Fruit fly (Drosophila melanogaster) whole organism, embryonic: Measurements from ENCODE around the gene Neu2.
A peak's percentile ranks its signal among the peaks of the same experiment; 100 is the strongest.

Experiments
- Abd-B ChIP-seq: fragments of 200-800 bp; sonication (Bioruptor generic); optimal IDR thresholded peaks from 2 replicates; lab custom pipeline; 2018; ENCODE audit warnings: missing biosample characterization, mild to moderate bottlenecking, missing genetic modification characterization, moderate library complexity
- Ada2b ChIP-seq: fragments of 200-800 bp; sonication (Bioruptor generic); IDR thresholded peaks from 2 replicates; pipeline ENCODE4 v1.3.6; 2022; ENCODE audit warnings: missing biosample characterization, missing genetic modification characterization
- Atf-2 ChIP-seq: fragments of 200-800 bp; sonication (Bioruptor generic); optimal IDR thresholded peaks from 2 replicates; lab custom pipeline; 2016; ENCODE audit warnings: missing biosample characterization, missing genetic modification characterization
- Awh ChIP-seq: fragments of 200-800 bp; sonication (Bioruptor generic); IDR thresholded peaks from 2 replicates; pipeline ENCODE4, ENCODE4 v1.3.6; 2022; ENCODE audit warnings: missing biosample characterization, missing genetic modification characterization
- BtbVII ChIP-seq: fragments of 200-800 bp; sonication (Bioruptor generic); optimal IDR thresholded peaks from 3 replicates; lab custom pipeline; 2017; ENCODE audit warnings: missing biosample characterization, mild to moderate bottlenecking, missing genetic modification characterization
- CG11093 ChIP-seq: fragments of 200-800 bp; sonication (Bioruptor generic); IDR thresholded peaks from 3 replicates; pipeline ENCODE4 v1.3.6; 2022; ENCODE audit warnings: missing biosample characterization, missing genetic modification characterization
- CG12219 ChIP-seq: fragments of 200-800 bp; sonication (Bioruptor generic); optimal IDR thresholded peaks from 3 replicates; lab custom pipeline; 2018; ENCODE audit warnings: missing biosample characterization, mild to moderate bottlenecking, missing genetic modification characterization
- CG12236 ChIP-seq: fragments of 200-800 bp; sonication (Bioruptor generic); optimal IDR thresholded peaks from 2 replicates; lab custom pipeline; 2016; ENCODE audit warnings: missing biosample characterization, missing genetic modification characterization
- CG12391 ChIP-seq: fragments of 200-800 bp; sonication (Bioruptor generic); optimal IDR thresholded peaks from 3 replicates; lab custom pipeline; 2018; ENCODE audit warnings: missing biosample characterization, mild to moderate bottlenecking, missing genetic modification characterization, moderate library complexity
- CG12659 ChIP-seq: fragments of 200-800 bp; sonication (Bioruptor generic); optimal IDR thresholded peaks from 3 replicates; lab custom pipeline; 2017; ENCODE audit warnings: mild to moderate bottlenecking, missing biosample characterization, missing genetic modification reagents, missing genetic modification characterization
- CG13296 ChIP-seq: fragments of 200-800 bp; sonication (Bioruptor generic); optimal IDR thresholded peaks from 3 replicates; lab custom pipeline; 2018; ENCODE audit warnings: missing biosample characterization, mild to moderate bottlenecking, missing genetic modification characterization
- CG13894 ChIP-seq: fragments of 200-800 bp; sonication (Bioruptor generic); optimal IDR thresholded peaks from 3 replicates; lab custom pipeline; 2018; ENCODE audit warnings: missing biosample characterization, mild to moderate bottlenecking, missing genetic modification characterization, moderate library complexity
- CG15514 ChIP-seq: fragments of 200-800 bp; sonication (Bioruptor generic); optimal IDR thresholded peaks from 3 replicates; lab custom pipeline; 2017; ENCODE audit warnings: missing biosample characterization, missing genetic modification characterization, mild to moderate bottlenecking, moderate library complexity, missing genetic modification reagents
- CG1603 ChIP-seq: fragments of 200-800 bp; sonication (Bioruptor generic); optimal IDR thresholded peaks from 2 replicates; lab custom pipeline; 2019; ENCODE audit warnings: missing biosample characterization, mild to moderate bottlenecking, missing genetic modification characterization, moderate library complexity
- CG18599 ChIP-seq: fragments of 200-800 bp; sonication (Bioruptor generic); optimal IDR thresholded peaks from 3 replicates; lab custom pipeline; 2017; ENCODE audit warnings: missing biosample characterization, missing genetic modification characterization, mild to moderate bottlenecking, moderate library complexity, missing genetic modification reagents
- CG3163 ChIP-seq: fragments of 200-800 bp; sonication (Bioruptor generic); optimal IDR thresholded peaks from 3 replicates; lab custom pipeline; 2016; ENCODE audit warnings: missing biosample characterization, missing genetic modification characterization
- CG4424 ChIP-seq: fragments of 200-800 bp; sonication (Bioruptor generic); optimal IDR thresholded peaks from 3 replicates; lab custom pipeline; 2016; ENCODE audit warnings: missing biosample characterization, missing genetic modification characterization
- CG5245 ChIP-seq: fragments of 200-800 bp; sonication (Bioruptor generic); optimal IDR thresholded peaks from 3 replicates; lab custom pipeline; 2016; ENCODE audit warnings: missing biosample characterization, missing genetic modification characterization
- CG6254 ChIP-seq: fragments of 200-800 bp; sonication (Bioruptor generic); optimal IDR thresholded peaks from 3 replicates; lab custom pipeline; 2017; ENCODE audit warnings: mild to moderate bottlenecking, missing biosample characterization, missing genetic modification reagents, missing genetic modification characterization
- CG6791 ChIP-seq: fragments of 200-800 bp; sonication (Bioruptor generic); IDR thresholded peaks from 3 replicates; pipeline ENCODE4 v1.3.6; 2022; ENCODE audit warnings: missing biosample characterization, missing genetic modification characterization; ENCODE audit not compliant: partially characterized antibody
- CG8290 ChIP-seq, 3 experiments: fragments of 200-800 bp; sonication (Bioruptor generic); optimal IDR thresholded peaks; 2 replicates each; lab custom pipeline; 2016 to 2019; ENCODE audit warnings: missing biosample characterization in 3 of 3, missing genetic modification characterization in 3 of 3, mild to moderate bottlenecking in 2 of 3, moderate library complexity in 1 of 3
- Chrac-16 ChIP-seq: fragments of 200-800 bp; sonication (Bioruptor generic); optimal IDR thresholded peaks from 3 replicates; lab custom pipeline; 2016; ENCODE audit warnings: missing biosample characterization, missing genetic modification characterization
- Doc2 ChIP-seq: fragments of 200-800 bp; sonication (Bioruptor generic); IDR thresholded peaks from 2 replicates; pipeline ENCODE4 v1.3.6; 2022; ENCODE audit warnings: missing biosample characterization, missing genetic modification characterization
- Fer1 ChIP-seq: fragments of 200-800 bp; sonication (Bioruptor generic); optimal IDR thresholded peaks from 2 replicates; lab custom pipeline; 2017; ENCODE audit warnings: missing biosample characterization, mild to moderate bottlenecking, missing genetic modification characterization
- HLH54F ChIP-seq: fragments of 200-800 bp; sonication (Bioruptor generic); optimal IDR thresholded peaks from 3 replicates; lab custom pipeline; 2016; ENCODE audit warnings: missing biosample characterization, missing genetic modification characterization
- Hand ChIP-seq: fragments of 200-800 bp; sonication (Bioruptor generic); optimal IDR thresholded peaks from 2 replicates; lab custom pipeline; 2017; ENCODE audit warnings: mild to moderate bottlenecking, missing biosample characterization, missing genetic modification reagents, missing genetic modification characterization
- Nf-YC ChIP-seq: fragments of 200-800 bp; optimal IDR thresholded peaks from 3 replicates; lab custom pipeline; 2019; ENCODE audit warnings: missing biosample characterization, mild to moderate bottlenecking, missing genetic modification characterization, moderate library complexity
- Pdp1 ChIP-seq, 2 experiments: fragments of 200-800 bp; sonication (Bioruptor generic); optimal IDR thresholded peaks; 3 replicates each; lab custom pipeline; 2016; ENCODE audit warnings: missing biosample characterization in 2 of 2, missing genetic modification characterization in 2 of 2, mild to moderate bottlenecking in 1 of 2, moderate library complexity in 1 of 2
- Rx ChIP-seq: fragments of 200-800 bp; sonication (Bioruptor generic); IDR thresholded peaks from 2 replicates; pipeline ENCODE4 v1.3.6; 2022; ENCODE audit warnings: missing biosample characterization, missing genetic modification characterization
- Ssrp ChIP-seq: fragments of 200-800 bp; sonication (Bioruptor generic); optimal IDR thresholded peaks from 2 replicates; lab custom pipeline; 2018; ENCODE audit warnings: missing biosample characterization, mild to moderate bottlenecking, missing genetic modification characterization, moderate library complexity
- Xbp1 ChIP-seq: fragments of 200-800 bp; sonication (Bioruptor generic); optimal IDR thresholded peaks from 3 replicates; lab custom pipeline; 2016; ENCODE audit warnings: missing biosample characterization, mild to moderate bottlenecking, missing genetic modification characterization
- caup ChIP-seq: fragments of 200-800 bp; sonication (Bioruptor generic); optimal IDR thresholded peaks from 3 replicates; lab custom pipeline; 2017; ENCODE audit warnings: missing biosample characterization, mild to moderate bottlenecking, missing genetic modification characterization, moderate library complexity; ENCODE audit not compliant: severe bottlenecking
- chn ChIP-seq: fragments of 200-800 bp; sonication (Bioruptor generic); optimal IDR thresholded peaks from 2 replicates; lab custom pipeline; 2016; ENCODE audit warnings: missing biosample characterization, missing genetic modification characterization
- crp ChIP-seq, 2 experiments: fragments of 200-800 bp; sonication (Bioruptor generic); optimal IDR thresholded peaks; 2 replicates in 1 of 2; 3 replicates in 1 of 2; lab custom pipeline; 2017; ENCODE audit warnings: missing biosample characterization in 2 of 2, missing genetic modification characterization in 2 of 2, mild to moderate bottlenecking in 1 of 2, moderate library complexity in 1 of 2
- exex ChIP-seq: fragments of 200-800 bp; sonication (Bioruptor generic); optimal IDR thresholded peaks from 4 replicates; lab custom pipeline; 2018; ENCODE audit warnings: missing biosample characterization, mild to moderate bottlenecking, missing genetic modification characterization, moderate library complexity
- fd96Cb ChIP-seq: fragments of 200-800 bp; sonication (Bioruptor generic); optimal IDR thresholded peaks from 2 replicates; lab custom pipeline; 2018; ENCODE audit warnings: missing biosample characterization, mild to moderate bottlenecking, missing genetic modification characterization, moderate library complexity
- fu2 ChIP-seq: fragments of 200-800 bp; sonication (Bioruptor generic); optimal IDR thresholded peaks from 2 replicates; lab custom pipeline; 2016; ENCODE audit warnings: missing biosample characterization, missing genetic modification characterization
- gcm2 ChIP-seq: fragments of 200-800 bp; sonication (Bioruptor generic); optimal IDR thresholded peaks from 2 replicates; lab custom pipeline; 2016; ENCODE audit warnings: missing biosample characterization, missing genetic modification characterization
- gro ChIP-seq: fragments of 200-800 bp; sonication (Bioruptor generic); optimal IDR thresholded peaks from 2 replicates; lab custom pipeline; 2016; ENCODE audit warnings: missing biosample characterization, missing genetic modification characterization
- hth ChIP-seq: fragments of >200 bp; optimal IDR thresholded peaks from 2 replicates; lab custom pipeline; 2017; ENCODE audit warnings: inconsistent platforms
- lab ChIP-seq: fragments of 200-800 bp; sonication (Bioruptor generic); optimal IDR thresholded peaks from 3 replicates; lab custom pipeline; 2017; ENCODE audit warnings: missing biosample characterization, missing genetic modification characterization, mild to moderate bottlenecking, moderate library complexity, missing genetic modification reagents
- nom ChIP-seq: fragments of 200-800 bp; sonication (Bioruptor generic); optimal IDR thresholded peaks from 2 replicates; lab custom pipeline; 2017; ENCODE audit warnings: missing biosample characterization, missing genetic modification characterization, mild to moderate bottlenecking, moderate library complexity, missing genetic modification reagents
- otp ChIP-seq: fragments of 200-800 bp; sonication (Bioruptor generic); IDR thresholded peaks from 3 replicates; pipeline ENCODE4, ENCODE4 v1.3.6; 2022; ENCODE audit warnings: missing biosample characterization, missing genetic modification characterization
- peb ChIP-seq: fragments of 200-800 bp; sonication (Bioruptor generic); IDR thresholded peaks from 2 replicates; pipeline ENCODE4 v1.3.6; 2022; ENCODE audit warnings: missing biosample characterization, missing genetic modification characterization
- pho ChIP-seq: fragments of 200-800 bp; sonication (Bioruptor generic); optimal IDR thresholded peaks from 2 replicates; lab custom pipeline; 2016; ENCODE audit warnings: missing biosample characterization, missing genetic modification characterization
- pnt ChIP-seq: fragments of 200-800 bp; sonication (Bioruptor generic); optimal IDR thresholded peaks from 3 replicates; lab custom pipeline; 2016; ENCODE audit warnings: missing biosample characterization, missing genetic modification characterization
- seq ChIP-seq: fragments of 200-800 bp; sonication (Bioruptor generic); IDR thresholded peaks from 2 replicates; pipeline ENCODE4 v1.3.6; 2022; ENCODE audit warnings: missing biosample characterization, missing genetic modification characterization
- sna ChIP-seq: fragments of 200-800 bp; sonication (Bioruptor generic); IDR thresholded peaks from 2 replicates; pipeline ENCODE4 v1.3.6; 2022; ENCODE audit warnings: missing biosample characterization, missing genetic modification characterization; ENCODE audit not compliant: partially characterized antibody

Neu2 gene

dm6 chr3L:21509488-21510122 lies 19.2 kb upstream of the Neu2 start (continued):
- peak; percentile 39 for TF ChIP-seq gro
- TF ChIP-seq CG15514 (GFP tag; lab: Kevin White, UChicago): peak; percentile 1
- TF ChIP-seq CG6791: 0 out of 3 replicates have a peak, but pooled peaks have one; percentile 26
- TF ChIP-seq crp (GFP tag; optimal IDR thresholded peaks at IDR 0.05; lab: Kevin White, UChicago): no peak
- TF ChIP-seq CG1603: peak; percentile 47
- TF ChIP-seq pnt: peak; percentile 11
- TF ChIP-seq peb: no peak
- peak; percentile 35 for TF ChIP-seq CG18599 (GFP tag; lab: Kevin White, UChicago)
- TF ChIP-seq Nf-YC (tag; lab: Kevin White, UChicago): no peak
- peak; percentile 10 for TF ChIP-seq chn (GFP tag; lab: Kevin White, UChicago)
- no peak for TF ChIP-seq sna (GFP tag; lab: Robert Waterston, UW)
- TF ChIP-seq Pdp1 (GFP tag; optimal IDR thresholded peaks at IDR 0.05; lab: Kevin White, UChicago): peak; percentile 10 to 36
- no peak for TF ChIP-seq gcm2
- TF ChIP-seq Chrac-16 (GFP tag; lab: Kevin White, UChicago): peak; percentile 14
- peak; percentile 24; the same call in 1 of the 2 replicates for TF ChIP-seq Ada2b (GFP tag; lab: Robert Waterston, UW)
- peak; percentile 42 for TF ChIP-seq pho
- TF ChIP-seq CG13296: peak; percentile 22
- TF ChIP-seq Fer1 (GFP tag; lab: Kevin White, UChicago): peak; percentile 39
- peak; percentile 93 for TF ChIP-seq CG3163 (GFP tag; lab: Kevin White, UChicago)
- TF ChIP-seq nom: peak; percentile 23
- peak; percentile 13 for TF ChIP-seq caup (GFP tag; lab: Kevin White, UChicago)
- peak; percentile 14 for TF ChIP-seq CG5245 (GFP tag; lab: Kevin White, UChicago)
- TF ChIP-seq CG12236: no peak
- TF ChIP-seq Awh (GFP tag; lab: Robert Waterston, UW): peak; percentile 44; the same call in 1 of the 2 replicates
- peak; percentile 67 for TF ChIP-seq lab (GFP tag; lab: Kevin White, UChicago)
- peak; percentile 5 for TF ChIP-seq Atf-2 (GFP tag; lab: Kevin White, UChicago)
- peak; percentile 55 for TF ChIP-seq Xbp1 (GFP tag; lab: Kevin White, UChicago)
- peak; percentile 35 for TF ChIP-seq Hand (GFP tag; lab: Kevin White, UChicago)
- TF ChIP-seq exex (tag; lab: Kevin White, UChicago): peak; percentile 82
- 0 out of 2 replicates have a peak, but pooled peaks have one; percentile 27 for TF ChIP-seq Rx
- peak; percentile 19 for TF ChIP-seq fu2 (GFP tag; lab: Kevin White, UChicago)
- peak; percentile 18 for TF ChIP-seq CG4424 (GFP tag; lab: Kevin White, UChicago)
- TF ChIP-seq CG11093 (GFP tag; lab: Robert Waterston, UW): no peak
- no peak for TF ChIP-seq seq (GFP tag; lab: Robert Waterston, UW)
- peak; percentile 31 for TF ChIP-seq CG12659 (GFP tag; lab: Kevin White, UChicago)
- no peak for TF ChIP-seq Doc2
- no peak for TF ChIP-seq hth (lab: Kevin White, UChicago)
- peak; percentile 53 for TF ChIP-seq BtbVII (GFP tag; lab: Kevin White, UChicago)
- TF ChIP-seq CG12391 (tag; lab: Kevin White, UChicago): peak; percentile 53
- TF ChIP-seq CG6254: peak; percentile 37
- peak; percentile 6 for TF ChIP-seq HLH54F (GFP tag; lab: Kevin White, UChicago)
- no peak for TF ChIP-seq Abd-B
- peak; percentile 28 for TF ChIP-seq fd96Cb (tag; lab: Kevin White, UChicago)
- 0 out of 3 replicates have a peak, but pooled peaks have one; percentile 17 for TF ChIP-seq otp (GFP tag; lab: Robert Waterston, UW)
- peak; percentile 38 for TF ChIP-seq CG12219 (GFP tag; lab: Kevin White, UChicago)
- TF ChIP-seq Ssrp (tag; lab: Kevin White, UChicago): no peak
- TF ChIP-seq CG8290 (GFP tag; optimal IDR thresholded peaks at IDR 0.05; lab: Kevin White, UChicago): no peak
- TF ChIP-seq CG8290 (tag; optimal IDR thresholded peaks at IDR 0.05; lab: Kevin White, UChicago): peak in 1 of 2 experiments; percentile 49
- TF ChIP-seq CG13894 (tag; lab: Kevin White, UChicago): no peak
